Worm (Caenorhabditis elegans) whole organism, young adult: ENCODE measurements around the gene srsx-12.

Source experiments
- B0336.3 ChIP-seq: fragments of 200-800 bp; sonication (Bioruptor generic); IDR thresholded peaks from 2 replicates; pipeline ENCODE4 v1.3.6; 2022; ENCODE audit warnings: missing genetic modification characterization, missing compliant biosample characterization
- F10E7.11 ChIP-seq: sonication (generic microtip); optimal IDR thresholded peaks from 2 replicates; lab custom pipeline; 2017; ENCODE audit warnings: mild to moderate bottlenecking, missing genetic modification characterization, moderate library complexity, missing compliant biosample characterization
- F57A8.1 ChIP-seq: fragments of 200-800 bp; sonication (Bioruptor generic); optimal IDR thresholded peaks from 2 replicates; lab custom pipeline; 2018; ENCODE audit warnings: mild to moderate bottlenecking, missing genetic modification characterization, moderate library complexity, missing compliant biosample characterization
- Y53F4B.3 ChIP-seq: fragments of 200-800 bp; sonication (Bioruptor generic); IDR thresholded peaks from 2 replicates; pipeline ENCODE4 v1.3.6; 2022; ENCODE audit warnings: missing genetic modification reagents, missing genetic modification characterization, missing compliant biosample characterization
- ZK185.1 ChIP-seq: sonication (generic microtip); optimal IDR thresholded peaks from 2 replicates; lab custom pipeline; 2016; ENCODE audit warnings: mild to moderate bottlenecking, missing genetic modification characterization, missing compliant biosample characterization; ENCODE audit not compliant: poor library complexity, severe bottlenecking
- attf-6 ChIP-seq: fragments of 200-800 bp; sonication (Bioruptor generic); IDR thresholded peaks from 2 replicates; pipeline ENCODE4 v1.3.6; 2022; ENCODE audit warnings: missing genetic modification reagents, missing genetic modification characterization, missing compliant biosample characterization
- bed-2 ChIP-seq: fragments of 200-800 bp; sonication (Bioruptor generic); IDR thresholded peaks from 2 replicates; pipeline ENCODE4 v1.3.6; 2022; ENCODE audit warnings: missing genetic modification reagents, missing genetic modification characterization, missing compliant biosample characterization
- cebp-1 ChIP-seq, 2 experiments: fragments of 200-800 bp in 1 of 2; sonication (Bioruptor generic) in 1 of 2; sonication (generic microtip) in 1 of 2; IDR thresholded peaks in 1 of 2; optimal IDR thresholded peaks in 1 of 2; 2 replicates each; pipeline versions ENCODE4 v1.3.6 to Lab custom; 2017 to 2022; ENCODE audit warnings: missing compliant biosample characterization in 2 of 2, missing genetic modification characterization in 2 of 2, mild to moderate bottlenecking in 1 of 2, missing genetic modification reagents in 1 of 2, moderate library complexity in 1 of 2
- ceh-79 ChIP-seq: sonication (generic microtip); optimal IDR thresholded peaks from 2 replicates; lab custom pipeline; 2017; ENCODE audit warnings: mild to moderate bottlenecking, missing genetic modification characterization, missing compliant biosample characterization
- ceh-91 ChIP-seq: fragments of 200-800 bp; sonication (Bioruptor generic); IDR thresholded peaks from 2 replicates; pipeline ENCODE4 v1.3.6; 2022; ENCODE audit warnings: missing genetic modification reagents, missing genetic modification characterization, missing compliant biosample characterization
- egl-44 ChIP-seq: fragments of 200-800 bp; sonication (Bioruptor generic); IDR thresholded peaks from 2 replicates; pipeline ENCODE4 v1.3.6; 2022; ENCODE audit warnings: missing genetic modification reagents, missing genetic modification characterization, missing compliant biosample characterization
- gei-17 ChIP-seq: fragments of 200-800 bp; sonication (Bioruptor generic); optimal IDR thresholded peaks from 2 replicates; lab custom pipeline; 2018; ENCODE audit warnings: mild to moderate bottlenecking, missing genetic modification characterization, missing compliant biosample characterization
- hmg-1.2 ChIP-seq: fragments of 200-800 bp; sonication (Bioruptor generic); IDR thresholded peaks from 2 replicates; pipeline ENCODE4 v1.3.6; 2022; ENCODE audit warnings: missing genetic modification reagents, missing genetic modification characterization, missing compliant biosample characterization
- hrde-1 ChIP-seq: sonication (generic microtip); optimal IDR thresholded peaks from 2 replicates; lab custom pipeline; 2016; ENCODE audit warnings: missing genetic modification characterization, mild to moderate bottlenecking, missing compliant biosample characterization, moderate library complexity, missing genotype, missing genetic modification reagents, borderline replicate concordance
- lin-35 ChIP-seq, 3 experiments: fragments of 150-350 bp in 2 of 3; sonication (generic microtip) in 1 of 3; optimal IDR thresholded peaks; 2 replicates each; lab custom pipeline; 2014 to 2018; ENCODE audit warnings: missing biosample characterization in 3 of 3, missing genetic modification characterization in 3 of 3, missing genetic modification reagents in 3 of 3
- lin-40 ChIP-seq: sonication (generic microtip); optimal IDR thresholded peaks from 2 replicates; lab custom pipeline; 2016; ENCODE audit warnings: missing genetic modification characterization, mild to moderate bottlenecking, missing compliant biosample characterization, missing genotype, missing genetic modification reagents
- lir-1 ChIP-seq: fragments of 200-800 bp; sonication (Bioruptor generic); conservative IDR thresholded peaks from 2 replicates; pipeline ENCODE4 v1.3.6; 2022; ENCODE audit warnings: missing genetic modification reagents, missing genetic modification characterization, missing compliant biosample characterization
- mes-4 ChIP-seq: sonication (generic microtip); optimal IDR thresholded peaks from 2 replicates; lab custom pipeline; 2016; ENCODE audit warnings: missing genotype, missing genetic modification characterization, missing compliant biosample characterization
- nfya-2 ChIP-seq: fragments of 200-800 bp; sonication (Bioruptor generic); IDR thresholded peaks from 2 replicates; pipeline ENCODE4 v1.3.6; 2022; ENCODE audit warnings: missing genetic modification reagents, missing genetic modification characterization, missing compliant biosample characterization
- nfyb-1 ChIP-seq: fragments of 200-800 bp; sonication (Bioruptor generic); IDR thresholded peaks from 2 replicates; pipeline ENCODE4 v1.3.6; 2022; ENCODE audit warnings: missing genetic modification reagents, missing genetic modification characterization, missing compliant biosample characterization
- nhr-120 ChIP-seq: fragments of 200-800 bp; sonication (Bioruptor generic); IDR thresholded peaks from 2 replicates; pipeline ENCODE4 v1.3.6; 2022; ENCODE audit warnings: missing genetic modification characterization, missing compliant biosample characterization
- nhr-27 ChIP-seq: fragments of 200-800 bp; sonication (Bioruptor generic); optimal IDR thresholded peaks from 2 replicates; lab custom pipeline; 2018; ENCODE audit warnings: mild to moderate bottlenecking, missing genetic modification characterization, moderate library complexity, missing compliant biosample characterization
- snpc-3.4 ChIP-seq: sonication (generic microtip); optimal IDR thresholded peaks from 2 replicates; lab custom pipeline; 2017; ENCODE audit warnings: missing genetic modification characterization, mild to moderate bottlenecking, missing compliant biosample characterization, antibody characterized with exemption, moderate library complexity, missing genotype, missing genetic modification reagents
- snpc-4 ChIP-seq, 5 experiments: fragments of 150-350 bp in 1 of 5; sonication (generic microtip) in 4 of 5; optimal IDR thresholded peaks; 2 replicates each; lab custom pipeline; 2014 to 2018; ENCODE audit warnings: missing genetic modification characterization in 5 of 5, missing biosample characterization in 3 of 5, antibody characterized with exemption in 2 of 5, mild to moderate bottlenecking in 2 of 5, missing compliant biosample characterization in 2 of 5, missing genotype in 2 of 5, moderate library complexity in 2 of 5, missing genetic modification reagents in 1 of 5
- somi-1 ChIP-seq: fragments of 200-800 bp; sonication (Bioruptor generic); optimal IDR thresholded peaks from 2 replicates; lab custom pipeline; 2018; ENCODE audit warnings: mild to moderate bottlenecking, missing genetic modification characterization, missing compliant biosample characterization
- tbx-9 ChIP-seq: sonication (generic microtip); optimal IDR thresholded peaks from 2 replicates; lab custom pipeline; 2016; ENCODE audit warnings: borderline replicate concordance, missing genetic modification characterization, inconsistent platforms, missing compliant biosample characterization
- tlf-1 ChIP-seq: fragments of 200-800 bp; sonication (Bioruptor generic); optimal IDR thresholded peaks from 2 replicates; lab custom pipeline; 2018; ENCODE audit warnings: mild to moderate bottlenecking, missing genetic modification characterization, missing compliant biosample characterization
- unc-130 ChIP-seq: sonication (generic microtip); optimal IDR thresholded peaks from 2 replicates; lab custom pipeline; 2016; ENCODE audit warnings: missing genetic modification reagents, missing genetic modification characterization, missing compliant biosample characterization
- xnd-1 ChIP-seq: sonication (generic microtip); optimal IDR thresholded peaks from 2 replicates; lab custom pipeline; 2016; ENCODE audit warnings: missing genotype, missing genetic modification reagents, missing genetic modification characterization, missing compliant biosample characterization
- zim-3 ChIP-seq: sonication (generic microtip); optimal IDR thresholded peaks from 2 replicates; lab custom pipeline; 2017; ENCODE audit warnings: mild to moderate bottlenecking, missing genetic modification characterization, moderate library complexity, missing compliant biosample characterization
- ztf-25 ChIP-seq: fragments of 200-800 bp; sonication (Bioruptor generic); IDR thresholded peaks from 2 replicates; pipeline ENCODE4 v1.3.6; 2022; ENCODE audit warnings: missing genetic modification reagents, missing genetic modification characterization, missing compliant biosample characterization
- ztf-26 ChIP-seq: sonication (generic microtip); optimal IDR thresholded peaks from 2 replicates; lab custom pipeline; 2017; ENCODE audit warnings: missing genetic modification characterization, missing compliant biosample characterization

The srsx-12 gene

DNA sequence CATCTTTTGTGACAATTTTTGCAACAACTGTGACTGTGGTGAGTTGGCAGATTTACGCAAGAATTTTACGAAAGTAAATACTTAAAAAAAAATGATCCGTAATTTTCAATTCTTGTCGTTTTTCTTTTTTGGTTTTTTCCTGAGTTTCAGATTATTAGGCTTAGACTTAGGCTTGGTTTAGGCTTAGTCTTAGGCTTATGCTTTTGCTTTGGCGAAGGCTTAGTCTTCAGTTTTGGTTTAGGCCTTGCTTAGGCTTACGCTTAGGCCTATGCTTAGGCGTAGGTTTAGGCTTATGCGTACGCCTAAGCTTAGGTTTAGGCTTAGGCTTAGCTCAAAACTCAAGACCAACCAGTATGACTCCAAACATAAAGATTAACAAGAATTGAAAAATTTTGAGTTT is 23.2 kb downstream of the srsx-12 start:
- TF ChIP-seq tlf-1 (GFP tag; lab: Kevin White, UChicago), result no peak
- no peak for TF ChIP-seq gei-17 (GFP tag; lab: Kevin White, UChicago)
- TF ChIP-seq hmg-1.2, result no peak
- TF ChIP-seq B0336.3 (GFP tag; lab: Robert Waterston, UW), result no peak
- no peak for TF ChIP-seq lir-1
- TF ChIP-seq mes-4, result no peak
- TF ChIP-seq Y53F4B.3 (GFP tag; lab: Robert Waterston, UW), result no peak
- TF ChIP-seq nhr-27 (tag; lab: Kevin White, UChicago), result no peak
- no peak for TF ChIP-seq nhr-120 (GFP tag; lab: Robert Waterston, UW)
- TF ChIP-seq egl-44 (GFP tag; lab: Robert Waterston, UW), result no peak
- no peak for TF ChIP-seq ZK185.1
- TF ChIP-seq ztf-26, result no peak
- TF ChIP-seq F10E7.11, result no peak
- no peak for TF ChIP-seq ztf-25 (GFP tag; lab: Robert Waterston, UW)
- TF ChIP-seq lin-35 (GFP tag; optimal IDR thresholded peaks at IDR 0.05; lab: Kevin White, UChicago), result no peak
- TF ChIP-seq nfya-2, result no peak

DNA sequence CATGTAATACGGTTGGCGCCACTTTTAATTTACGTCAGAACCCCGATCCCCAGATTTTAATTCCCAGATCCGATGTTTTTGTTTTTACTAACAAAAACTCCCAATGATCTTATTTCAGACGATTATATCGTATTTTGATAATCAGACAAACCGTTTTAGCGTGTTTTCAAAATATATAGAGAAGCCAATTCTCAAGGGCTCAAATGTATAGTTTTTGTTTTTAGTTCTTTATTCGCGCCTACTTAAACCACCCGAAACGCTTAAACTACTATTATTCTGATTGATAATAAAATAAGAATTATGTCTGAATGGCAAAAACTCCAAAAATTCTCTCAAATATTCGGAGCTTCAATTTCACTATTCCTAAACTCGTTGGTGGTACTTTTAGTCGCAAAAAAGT is 24.2 kb downstream of the srsx-12 start, which contains the start of gene str-208:
str-208 (plus strand) TSS at position 301 of the 400 bp plus-strand sequence.
- TF ChIP-seq xnd-1 (tag; lab: Kevin White, UChicago) (no peak), snpc-4 (GFP tag; optimal IDR thresholded peaks at IDR 0.05; lab: Kevin White, UChicago) (no peak), snpc-4 (tag; optimal IDR thresholded peaks at IDR 0.05; lab: Kevin White, UChicago) (no peak), snpc-3.4 (tag; lab: Kevin White, UChicago) (no peak), F10E7.11 (no peak), hrde-1 (tag; lab: Kevin White, UChicago) (no peak), cebp-1 (GFP tag; IDR thresholded peaks at IDR 0.05; lab: Robert Waterston, UW) (no peak), cebp-1 (tag; optimal IDR thresholded peaks at IDR 0.05; lab: Kevin White, UChicago) (no peak), F57A8.1 (GFP tag; lab: Kevin White, UChicago) (no peak), lin-40 (tag; lab: Kevin White, UChicago) (no peak), B0336.3 (GFP tag; lab: Robert Waterston, UW) (no peak), nfya-2 (no peak), ceh-91 (GFP tag; lab: Robert Waterston, UW) (no peak), unc-130 (no peak), attf-6 (GFP tag; lab: Robert Waterston, UW) (no peak)

DNA sequence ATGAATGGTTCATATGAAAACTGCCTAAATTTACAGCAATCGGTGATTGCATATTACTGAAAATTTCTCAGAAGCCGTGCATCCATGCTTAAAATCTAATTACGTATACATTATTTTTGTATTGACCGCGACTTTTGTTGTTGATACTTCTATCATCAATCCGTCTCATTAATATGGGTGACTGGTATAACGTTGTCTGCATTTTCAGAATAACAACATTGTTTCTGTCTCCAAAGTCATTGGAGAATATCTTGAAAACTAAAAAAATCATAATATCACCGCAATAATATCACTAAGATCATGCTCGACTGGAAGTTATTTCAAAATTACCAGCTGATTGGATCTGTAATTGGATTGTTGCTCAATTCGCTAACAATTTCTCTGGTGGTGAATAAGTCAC is 29.3 kb downstream of the srsx-12 start, which contains the start of gene str-207:
str-207 (plus strand) TSS at position 301 of the 400 bp plus-strand sequence.
- no peak for TF ChIP-seq ceh-79 (tag; lab: Kevin White, UChicago)
- TF ChIP-seq somi-1 (GFP tag; lab: Kevin White, UChicago), result no peak
- TF ChIP-seq tbx-9, result no peak
- no peak for TF ChIP-seq zim-3 (tag; lab: Kevin White, UChicago)
- no peak for TF ChIP-seq bed-2 (GFP tag; lab: Robert Waterston, UW)
- no peak for TF ChIP-seq nfyb-1 (GFP tag; lab: Robert Waterston, UW)
- TF ChIP-seq snpc-4 (GFP tag; optimal IDR thresholded peaks at IDR 0.05; lab: Kevin White, UChicago), result no peak
- TF ChIP-seq snpc-4 (tag; optimal IDR thresholded peaks at IDR 0.05; lab: Kevin White, UChicago), result no peak

DNA sequence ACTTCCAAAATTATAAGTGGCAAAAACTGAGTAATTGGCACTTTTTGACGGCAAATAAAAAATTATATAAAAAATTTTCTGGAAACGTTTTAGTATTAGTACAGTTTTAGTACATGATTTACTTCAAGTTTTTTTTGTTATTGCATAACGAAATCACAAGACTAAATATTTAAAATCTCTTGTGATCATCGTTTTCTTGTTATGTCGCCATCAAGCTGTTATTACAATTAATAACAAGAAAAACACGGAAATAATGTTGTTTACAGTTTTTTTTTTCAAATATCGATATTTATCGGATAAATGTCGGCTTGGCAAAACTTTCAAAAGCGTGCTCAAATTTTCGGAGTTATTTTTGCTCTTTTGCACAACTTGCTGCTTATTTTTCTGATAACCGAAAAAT is 32.1 kb downstream of the srsx-12 start, which contains the start of gene str-209:
str-209 (plus strand) TSS at position 301 of the 400 bp plus-strand sequence.
- no peak for TF ChIP-seq somi-1 (GFP tag; lab: Kevin White, UChicago)
